Fruit fly (Drosophila melanogaster) whole organism, prepupa: Measurements from ENCODE around the gene CG8838.

ENCODE experiments used
- CG10631 ChIP-seq: fragments of 200-800 bp; sonication (Bioruptor generic); optimal IDR thresholded peaks from 2 replicates; lab custom pipeline; 2016; ENCODE audit warnings: missing biosample characterization, missing genetic modification characterization
- CG10669 ChIP-seq: fragments of 200-800 bp; sonication (Bioruptor generic); optimal IDR thresholded peaks from 3 replicates; lab custom pipeline; 2018; ENCODE audit warnings: missing biosample characterization, mild to moderate bottlenecking, missing genetic modification characterization, moderate library complexity
- CG11762 ChIP-seq: fragments of 200-800 bp; sonication (Bioruptor generic); optimal IDR thresholded peaks from 3 replicates; lab custom pipeline; 2016; ENCODE audit warnings: missing biosample characterization, missing genetic modification characterization; ENCODE audit not compliant: insufficient read depth
- CG11902 ChIP-seq: fragments of 200-800 bp; sonication (Bioruptor generic); optimal IDR thresholded peaks from 3 replicates; lab custom pipeline; 2016; ENCODE audit warnings: missing biosample characterization, missing genetic modification characterization
- CG15336 ChIP-seq: fragments of 200-800 bp; sonication (Bioruptor generic); IDR thresholded peaks from 2 replicates; pipeline ENCODE4 v1.3.6; 2022; ENCODE audit warnings: missing biosample characterization, missing genetic modification characterization
- CG1621 ChIP-seq: fragments of 200-800 bp; sonication (Bioruptor generic); optimal IDR thresholded peaks from 3 replicates; lab custom pipeline; 2018; ENCODE audit warnings: missing biosample characterization, mild to moderate bottlenecking, missing genetic modification characterization
- CG16779 ChIP-seq: fragments of 200-800 bp; sonication (Bioruptor generic); optimal IDR thresholded peaks from 3 replicates; lab custom pipeline; 2017; ENCODE audit warnings: missing biosample characterization, mild to moderate bottlenecking, missing genetic modification characterization
- CG31627 ChIP-seq: fragments of 200-800 bp; sonication (Bioruptor generic); optimal IDR thresholded peaks from 3 replicates; lab custom pipeline; 2016; ENCODE audit warnings: missing biosample characterization, missing genetic modification characterization
- CG32006 ChIP-seq: fragments of 200-800 bp; sonication (Bioruptor generic); optimal IDR thresholded peaks from 3 replicates; lab custom pipeline; 2017; ENCODE audit warnings: missing biosample characterization, mild to moderate bottlenecking, missing genetic modification characterization
- CG3919 ChIP-seq: fragments of 200-800 bp; sonication (Bioruptor generic); optimal IDR thresholded peaks from 3 replicates; lab custom pipeline; 2016; ENCODE audit warnings: missing biosample characterization, missing genetic modification characterization
- CG4318 ChIP-seq: fragments of 200-800 bp; sonication (Bioruptor generic); optimal IDR thresholded peaks from 3 replicates; lab custom pipeline; 2017; ENCODE audit warnings: missing biosample characterization, mild to moderate bottlenecking, missing genetic modification characterization
- CG6163 ChIP-seq: fragments of 200-800 bp; sonication (Bioruptor generic); IDR thresholded peaks from 3 replicates; pipeline ENCODE4 v1.3.6; 2022; ENCODE audit warnings: missing biosample characterization, missing genetic modification characterization
- CG6276 ChIP-seq: fragments of 200-800 bp; sonication (Bioruptor generic); optimal IDR thresholded peaks from 2 replicates; lab custom pipeline; 2017; ENCODE audit warnings: missing biosample characterization, mild to moderate bottlenecking, missing genetic modification characterization
- CG6792 ChIP-seq: fragments of 200-800 bp; sonication (Bioruptor generic); optimal IDR thresholded peaks from 3 replicates; lab custom pipeline; 2016; ENCODE audit warnings: missing biosample characterization, missing genetic modification characterization
- CG6854 ChIP-seq: fragments of 200-800 bp; sonication (Bioruptor generic); optimal IDR thresholded peaks from 2 replicates; lab custom pipeline; 2017; ENCODE audit warnings: missing biosample characterization, mild to moderate bottlenecking, missing genetic modification characterization
- CG7368 ChIP-seq: fragments of 200-800 bp; sonication (Bioruptor generic); optimal IDR thresholded peaks from 3 replicates; lab custom pipeline; 2016; ENCODE audit warnings: missing biosample characterization, missing genetic modification characterization
- CG8119 ChIP-seq: fragments of 200-800 bp; sonication (Bioruptor generic); IDR thresholded peaks from 3 replicates; pipeline ENCODE4 v1.3.6; 2022; ENCODE audit warnings: missing biosample characterization, missing genetic modification characterization
- CG8319 ChIP-seq: fragments of 200-800 bp; sonication (Bioruptor generic); optimal IDR thresholded peaks from 3 replicates; lab custom pipeline; 2016; ENCODE audit warnings: missing biosample characterization, missing genetic modification characterization
- CG8632 ChIP-seq: fragments of 200-800 bp; sonication (Bioruptor generic); optimal IDR thresholded peaks from 3 replicates; lab custom pipeline; 2016; ENCODE audit warnings: missing biosample characterization, missing genetic modification characterization
- CG9139 ChIP-seq: fragments of 200-800 bp; sonication (Bioruptor generic); optimal IDR thresholded peaks from 3 replicates; lab custom pipeline; 2017; ENCODE audit warnings: missing biosample characterization, mild to moderate bottlenecking, missing genetic modification characterization
- Eip75B ChIP-seq: fragments of 200-800 bp; sonication (Bioruptor generic); optimal IDR thresholded peaks from 3 replicates; lab custom pipeline; 2016; ENCODE audit warnings: missing biosample characterization, missing genetic modification characterization
- Ets21C ChIP-seq: fragments of 200-800 bp; sonication (Bioruptor generic); optimal IDR thresholded peaks from 3 replicates; lab custom pipeline; 2016; ENCODE audit warnings: missing biosample characterization, missing genetic modification characterization
- Ets96B ChIP-seq: fragments of 200-800 bp; optimal IDR thresholded peaks from 2 replicates; lab custom pipeline; 2019; ENCODE audit warnings: missing biosample characterization, mild to moderate bottlenecking, missing genetic modification characterization, moderate library complexity
- Gug ChIP-seq: fragments of 200-800 bp; sonication (Bioruptor generic); IDR thresholded peaks from 2 replicates; pipeline ENCODE4 v1.3.6; 2022; ENCODE audit warnings: missing biosample characterization, missing genetic modification characterization
- Hr38 ChIP-seq: sonication (Bioruptor generic); optimal IDR thresholded peaks from 2 replicates; lab custom pipeline; 2016; ENCODE audit warnings: missing biosample characterization, missing genetic modification characterization
- Hr39 ChIP-seq: fragments of 200-800 bp; sonication (Bioruptor generic); optimal IDR thresholded peaks from 2 replicates; lab custom pipeline; 2016; ENCODE audit warnings: missing biosample characterization, missing genetic modification characterization
- Hr4 ChIP-seq: fragments of 200-800 bp; sonication (Bioruptor generic); optimal IDR thresholded peaks from 3 replicates; lab custom pipeline; 2016; ENCODE audit warnings: missing biosample characterization, missing genetic modification characterization
- Lpt ChIP-seq: fragments of 200-800 bp; sonication (Bioruptor generic); optimal IDR thresholded peaks from 3 replicates; lab custom pipeline; 2016; ENCODE audit warnings: missing biosample characterization, missing genetic modification characterization
- Met ChIP-seq: fragments of 200-800 bp; sonication (Bioruptor generic); optimal IDR thresholded peaks from 3 replicates; lab custom pipeline; 2016; ENCODE audit warnings: missing biosample characterization, missing genetic modification characterization
- OdsH ChIP-seq: fragments of 200-800 bp; sonication (Bioruptor generic); optimal IDR thresholded peaks from 3 replicates; lab custom pipeline; 2016; ENCODE audit warnings: missing biosample characterization, missing genetic modification characterization
- Sox102F ChIP-seq: fragments of 200-800 bp; sonication (Bioruptor generic); optimal IDR thresholded peaks from 2 replicates; lab custom pipeline; 2016; ENCODE audit warnings: missing biosample characterization, mild to moderate bottlenecking, missing genetic modification characterization
- Sox15 ChIP-seq: fragments of 200-800 bp; sonication (Bioruptor generic); optimal IDR thresholded peaks from 3 replicates; lab custom pipeline; 2016; ENCODE audit warnings: missing biosample characterization, missing genetic modification characterization
- achi ChIP-seq: fragments of 200-800 bp; sonication (Bioruptor generic); optimal IDR thresholded peaks from 3 replicates; lab custom pipeline; 2016; ENCODE audit warnings: missing biosample characterization, missing genetic modification characterization
- acj6 ChIP-seq: fragments of 200-800 bp; sonication (Bioruptor generic); optimal IDR thresholded peaks from 3 replicates; lab custom pipeline; 2016; ENCODE audit warnings: missing biosample characterization, missing genetic modification characterization
- cyc ChIP-seq: fragments of 200-800 bp; sonication (Bioruptor generic); optimal IDR thresholded peaks from 3 replicates; lab custom pipeline; 2016; ENCODE audit warnings: missing biosample characterization, missing genetic modification characterization
- dac ChIP-seq: fragments of 200-800 bp; sonication (Bioruptor generic); optimal IDR thresholded peaks from 2 replicates; lab custom pipeline; 2017; ENCODE audit warnings: missing biosample characterization, mild to moderate bottlenecking, missing genetic modification characterization
- dsx ChIP-seq: fragments of 200-800 bp; optimal IDR thresholded peaks from 3 replicates; lab custom pipeline; 2019; ENCODE audit warnings: missing biosample characterization, mild to moderate bottlenecking, missing genetic modification characterization, moderate library complexity; ENCODE audit not compliant: poor library complexity, severe bottlenecking
- eg ChIP-seq: fragments of 200-800 bp; sonication (Bioruptor generic); IDR thresholded peaks from 3 replicates; pipeline ENCODE4 v1.3.6; 2022; ENCODE audit warnings: missing biosample characterization, missing genetic modification characterization
- esn ChIP-seq: fragments of 200-800 bp; sonication (Bioruptor generic); optimal IDR thresholded peaks from 2 replicates; lab custom pipeline; 2016; ENCODE audit warnings: missing biosample characterization, mild to moderate bottlenecking, missing genetic modification characterization, moderate library complexity
- fd85E ChIP-seq: fragments of 200-800 bp; sonication (Bioruptor generic); optimal IDR thresholded peaks from 3 replicates; lab custom pipeline; 2016; ENCODE audit warnings: missing biosample characterization, missing genetic modification characterization
- fkh ChIP-seq: fragments of 200-800 bp; sonication (Bioruptor generic); optimal IDR thresholded peaks from 3 replicates; lab custom pipeline; 2017; ENCODE audit warnings: missing biosample characterization, mild to moderate bottlenecking, missing genetic modification characterization, moderate library complexity
- lz ChIP-seq: fragments of 200-800 bp; sonication (Bioruptor generic); optimal IDR thresholded peaks from 3 replicates; lab custom pipeline; 2016; ENCODE audit warnings: missing biosample characterization, missing genetic modification characterization
- net ChIP-seq: fragments of 200-800 bp; sonication (Bioruptor generic); optimal IDR thresholded peaks from 3 replicates; lab custom pipeline; 2016; ENCODE audit warnings: missing biosample characterization, missing genetic modification characterization
- pdm3 ChIP-seq: fragments of 200-800 bp; sonication (Bioruptor generic); optimal IDR thresholded peaks from 3 replicates; lab custom pipeline; 2016; ENCODE audit warnings: missing biosample characterization, missing genetic modification characterization
- ss ChIP-seq, 2 experiments: fragments of 200-800 bp; sonication (Bioruptor generic); optimal IDR thresholded peaks; 2 replicates in 1 of 2; 3 replicates in 1 of 2; lab custom pipeline; 2017 to 2018; ENCODE audit warnings: mild to moderate bottlenecking in 2 of 2, missing biosample characterization in 2 of 2, missing genetic modification characterization in 2 of 2, moderate library complexity in 1 of 2
- svp ChIP-seq: fragments of 200-800 bp; sonication (Bioruptor generic); peaks from one replicate; lab custom pipeline; 2016; ENCODE audit warnings: missing biosample characterization, missing genetic modification characterization
- topi ChIP-seq: fragments of 200-800 bp; sonication (Bioruptor generic); optimal IDR thresholded peaks from 3 replicates; lab custom pipeline; 2016; ENCODE audit warnings: missing biosample characterization, missing genetic modification characterization
- vri ChIP-seq: fragments of 200-800 bp; sonication (Bioruptor generic); optimal IDR thresholded peaks from 3 replicates; lab custom pipeline; 2016; ENCODE audit warnings: missing biosample characterization, mild to moderate bottlenecking, missing genetic modification characterization

Gene CG8838

dm6 chr2L:3372483-3372929, 15.1 kb downstream of the CG8838 start (continued):
- TF ChIP-seq Gug (GFP tag; lab: Robert Waterston, UW) (peak; percentile 26; the same call in 1 of the 2 replicates), vri (GFP tag; lab: Kevin White, UChicago) (no peak), CG31627 (GFP tag; lab: Kevin White, UChicago) (peak; percentile 40), Ets96B (peak; percentile 31), Hr39 (GFP tag; lab: Kevin White, UChicago) (peak; percentile 18), CG4318 (peak; percentile 17), CG16779 (no peak), Sox102F (GFP tag; lab: Kevin White, UChicago) (peak; percentile 1), CG8119 (GFP tag; lab: Robert Waterston, UW) (no peak), Ets21C (no peak), dsx (GFP tag; lab: Kevin White, UChicago) (no peak), CG8319 (GFP tag; lab: Kevin White, UChicago) (no peak), CG6854 (GFP tag; lab: Kevin White, UChicago) (no peak), cyc (GFP tag; lab: Kevin White, UChicago) (peak; percentile 15), Hr4 (GFP tag; lab: Kevin White, UChicago) (peak; percentile 46), CG11762 (GFP tag; lab: Kevin White, UChicago) (no peak), dac (GFP tag; lab: Kevin White, UChicago) (no peak), net (GFP tag; lab: Kevin White, UChicago) (peak; percentile 24), CG32006 (GFP tag; lab: Kevin White, UChicago) (peak; percentile 50), Hr38 (no peak), ss (GFP tag; optimal IDR thresholded peaks at IDR 0.05; lab: Kevin White, UChicago) (no peak), CG6163 (GFP tag; lab: Robert Waterston, UW) (peak; percentile 64; the same call in 2 of the 3 replicates), CG3919 (GFP tag; lab: Kevin White, UChicago) (peak; percentile 21), Met (GFP tag; lab: Kevin White, UChicago) (no peak), eg (GFP tag; lab: Robert Waterston, UW) (peak; percentile 69), CG15336 (GFP tag; lab: Robert Waterston, UW) (peak; percentile 60), Lpt (GFP tag; lab: Kevin White, UChicago) (no peak), lz (GFP tag; lab: Kevin White, UChicago) (no peak), CG7368 (GFP tag; lab: Kevin White, UChicago) (no peak)

dm6 chr2L:3373242-3373641, 15.8 kb downstream of the CG8838 start, which contains the start of gene GramD1B:
Gene GramD1B (minus strand): TSS chr2L:3373372.
- TF ChIP-seq fkh (GFP tag; lab: Kevin White, UChicago) (peak; percentile 6), CG8119 (GFP tag; lab: Robert Waterston, UW) (no peak), svp (GFP tag; lab: Kevin White, UChicago) (peak; percentile 37), achi (GFP tag; lab: Kevin White, UChicago) (no peak), OdsH (GFP tag; lab: Kevin White, UChicago) (no peak), esn (GFP tag; lab: Kevin White, UChicago) (peak; percentile 26), acj6 (GFP tag; lab: Kevin White, UChicago) (no peak), CG8632 (GFP tag; lab: Kevin White, UChicago) (no peak), Hr39 (GFP tag; lab: Kevin White, UChicago) (no peak), CG10631 (GFP tag; lab: Kevin White, UChicago) (no peak), CG6854 (GFP tag; lab: Kevin White, UChicago) (peak; percentile 27), CG11902 (no peak), topi (GFP tag; lab: Kevin White, UChicago) (no peak), fd85E (GFP tag; lab: Kevin White, UChicago) (no peak), Sox15 (GFP tag; lab: Kevin White, UChicago) (no peak), CG6276 (no peak), CG15336 (GFP tag; lab: Robert Waterston, UW) (peak; percentile 14; the same call in 1 of the 2 replicates), CG7368 (GFP tag; lab: Kevin White, UChicago) (no peak), Eip75B (no peak), CG6792 (GFP tag; lab: Kevin White, UChicago) (no peak), pdm3 (GFP tag; lab: Kevin White, UChicago) (peak; percentile 13), CG9139 (GFP tag; lab: Kevin White, UChicago) (no peak), net (GFP tag; lab: Kevin White, UChicago) (no peak), vri (GFP tag; lab: Kevin White, UChicago) (no peak), CG4318 (no peak), CG10669 (no peak), CG16779 (no peak), CG11762 (GFP tag; lab: Kevin White, UChicago) (no peak), Met (GFP tag; lab: Kevin White, UChicago) (no peak), CG32006 (GFP tag; lab: Kevin White, UChicago) (no peak), CG1621 (tag; lab: Kevin White, UChicago) (no peak), Lpt (GFP tag; lab: Kevin White, UChicago) (no peak), CG6163 (GFP tag; lab: Robert Waterston, UW) (no peak), Ets21C (no peak), dsx (GFP tag; lab: Kevin White, UChicago) (no peak), Ets96B (no peak)
